Fruit fly (Drosophila melanogaster) whole organism, pupa: Measurements from ENCODE around the gene Spn38F.

Experiments
- CG10348 ChIP-seq: fragments of 200-800 bp; sonication (Bioruptor generic); IDR thresholded peaks from 2 replicates; pipeline ENCODE4 v1.3.6; 2022; ENCODE audit warnings: missing biosample characterization, missing genetic modification characterization
- CG12605 ChIP-seq: fragments of 200-800 bp; sonication (Bioruptor generic); IDR thresholded peaks from 2 replicates; pipeline ENCODE4 v1.3.6; 2022; ENCODE audit warnings: missing biosample characterization, missing genetic modification characterization
- CG13204 ChIP-seq: fragments of 200-800 bp; sonication (Bioruptor generic); optimal IDR thresholded peaks from 2 replicates; lab custom pipeline; 2018; ENCODE audit warnings: missing biosample characterization, mild to moderate bottlenecking, missing genetic modification characterization, moderate library complexity
- CG14655 ChIP-seq: fragments of 200-800 bp; sonication (Bioruptor generic); optimal IDR thresholded peaks from 3 replicates; lab custom pipeline; 2017; ENCODE audit warnings: mild to moderate bottlenecking, missing biosample characterization, missing genetic modification reagents, missing genetic modification characterization
- CG15710 ChIP-seq: fragments of 200-800 bp; sonication (Bioruptor generic); optimal IDR thresholded peaks from 2 replicates; lab custom pipeline; 2018; ENCODE audit warnings: missing biosample characterization, mild to moderate bottlenecking, missing genetic modification characterization, moderate library complexity
- CG17806 ChIP-seq: fragments of 200-800 bp; sonication (Bioruptor generic); optimal IDR thresholded peaks from 2 replicates; lab custom pipeline; 2018; ENCODE audit warnings: missing biosample characterization, mild to moderate bottlenecking, missing genetic modification characterization, moderate library complexity
- CG32121 ChIP-seq: fragments of 200-800 bp; sonication (Bioruptor generic); IDR thresholded peaks from 2 replicates; pipeline ENCODE4 v1.3.6; 2022; ENCODE audit warnings: missing biosample characterization, missing genetic modification characterization
- CG34367 ChIP-seq: fragments of 200-800 bp; sonication (Bioruptor generic); optimal IDR thresholded peaks from 2 replicates; lab custom pipeline; 2018; ENCODE audit warnings: missing biosample characterization, mild to moderate bottlenecking, missing genetic modification characterization
- CG4496 ChIP-seq: fragments of 200-800 bp; sonication (Bioruptor generic); IDR thresholded peaks from 3 replicates; pipeline ENCODE4 v1.3.6; 2022; ENCODE audit warnings: missing biosample characterization, missing genetic modification characterization
- CG8301 ChIP-seq: fragments of 200-800 bp; sonication (Bioruptor generic); optimal IDR thresholded peaks from 2 replicates; lab custom pipeline; 2018; ENCODE audit warnings: missing biosample characterization, mild to moderate bottlenecking, missing genetic modification characterization
- CG9948 ChIP-seq: fragments of 200-800 bp; sonication (Bioruptor generic); optimal IDR thresholded peaks from 2 replicates; lab custom pipeline; 2018; ENCODE audit warnings: missing biosample characterization, mild to moderate bottlenecking, missing genetic modification characterization, moderate library complexity
- D1 ChIP-seq: fragments of 200-800 bp; sonication (Bioruptor generic); optimal IDR thresholded peaks from 2 replicates; lab custom pipeline; 2018; ENCODE audit warnings: missing biosample characterization, mild to moderate bottlenecking, missing genetic modification characterization, moderate library complexity
- EcR ChIP-seq: fragments of 200-800 bp; sonication (Bioruptor generic); optimal IDR thresholded peaks from 3 replicates; lab custom pipeline; 2019; ENCODE audit warnings: missing biosample characterization, missing genetic modification characterization, mild to moderate bottlenecking, moderate library complexity, missing genetic modification reagents
- Ets98B ChIP-seq: fragments of 200-800 bp; sonication (Bioruptor generic); IDR thresholded peaks from 2 replicates; pipeline ENCODE4 v1.3.6; 2022; ENCODE audit warnings: missing biosample characterization, missing genetic modification characterization
- Pif1A ChIP-seq: fragments of 200-800 bp; sonication (Bioruptor generic); optimal IDR thresholded peaks from 3 replicates; lab custom pipeline; 2016; ENCODE audit warnings: missing biosample characterization, missing genetic modification characterization
- Pif1B ChIP-seq: fragments of 200-800 bp; sonication (Bioruptor generic); optimal IDR thresholded peaks from 3 replicates; lab custom pipeline; 2016; ENCODE audit warnings: missing biosample characterization, missing genetic modification characterization
- Snoo ChIP-seq: fragments of 200-800 bp; sonication (Bioruptor generic); optimal IDR thresholded peaks from 3 replicates; lab custom pipeline; 2017; ENCODE audit warnings: missing biosample characterization, mild to moderate bottlenecking, missing genetic modification characterization, inconsistent platforms
- fd96Ca ChIP-seq: fragments of 200-800 bp; sonication (Bioruptor generic); IDR thresholded peaks from 3 replicates; pipeline ENCODE4 v1.3.6; 2022; ENCODE audit warnings: missing biosample characterization, missing genetic modification characterization
- gl ChIP-seq: fragments of 200-800 bp; sonication (Bioruptor generic); optimal IDR thresholded peaks from 2 replicates; lab custom pipeline; 2018; ENCODE audit warnings: missing biosample characterization, mild to moderate bottlenecking, missing genetic modification characterization

Gene Spn38F

dm6 chr2L:20837885-20838284 lies at the start of gene Spn38F:
Spn38F (minus strand) TSS chr2L:20837985.
- no peak for TF ChIP-seq CG32121 (GFP tag; lab: Robert Waterston, UW)
- no peak for TF ChIP-seq CG4496 (GFP tag; lab: Robert Waterston, UW)

DNA sequence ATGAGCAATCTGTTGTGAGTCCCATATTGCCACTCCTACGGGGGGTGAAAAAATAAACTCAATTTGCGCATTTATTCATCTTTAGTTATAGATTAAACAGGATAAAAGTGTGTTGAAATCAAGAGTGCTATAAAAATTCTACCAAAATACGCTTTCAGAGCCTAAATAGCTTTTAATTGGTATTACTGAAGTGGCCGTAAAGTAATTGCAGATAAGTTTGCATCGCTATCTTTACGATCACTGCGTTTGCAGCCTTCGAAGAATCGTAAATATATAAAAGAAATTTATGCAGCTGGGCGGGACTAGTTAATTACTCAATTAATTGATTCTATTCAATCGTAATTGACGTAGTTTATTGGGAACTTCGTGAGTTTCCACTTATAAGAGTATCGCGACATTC lies 49.5 kb upstream of the Spn38F start:
- TF ChIP-seq Pif1B (GFP tag; lab: Kevin White, UChicago) (no peak), Snoo (tag; lab: Kevin White, UChicago) (no peak), CG13204 (GFP tag; lab: Kevin White, UChicago) (no peak), CG4496 (GFP tag; lab: Robert Waterston, UW) (no peak), CG12605 (GFP tag; lab: Robert Waterston, UW) (no peak), fd96Ca (GFP tag; lab: Robert Waterston, UW) (no peak), CG8301 (tag; lab: Kevin White, UChicago) (no peak), D1 (tag; lab: Kevin White, UChicago) (no peak), Ets98B (no peak), CG10348 (GFP tag; lab: Robert Waterston, UW) (no peak), CG15710 (no peak)

dm6 chr2L:20885889-20886507 lies 48.2 kb upstream of the Spn38F start:
- no peak for TF ChIP-seq Pif1B (GFP tag; lab: Kevin White, UChicago)
- no peak for TF ChIP-seq Pif1A (GFP tag; lab: Kevin White, UChicago)
- peak; percentile 6; the same call in 1 of the 3 replicates for TF ChIP-seq fd96Ca (GFP tag; lab: Robert Waterston, UW)
- TF ChIP-seq, all 21 proteins: peak for 1

- TF ChIP-seq fd96Ca (GFP tag; lab: Robert Waterston, UW) (0 out of 3 replicates have a peak, but pooled peaks have one; percentile 18), D1 (tag; lab: Kevin White, UChicago) (no peak)
Observed at dm6 chr2L:20883624-20884220, 45.9 kb upstream of the Spn38F start.

DNA sequence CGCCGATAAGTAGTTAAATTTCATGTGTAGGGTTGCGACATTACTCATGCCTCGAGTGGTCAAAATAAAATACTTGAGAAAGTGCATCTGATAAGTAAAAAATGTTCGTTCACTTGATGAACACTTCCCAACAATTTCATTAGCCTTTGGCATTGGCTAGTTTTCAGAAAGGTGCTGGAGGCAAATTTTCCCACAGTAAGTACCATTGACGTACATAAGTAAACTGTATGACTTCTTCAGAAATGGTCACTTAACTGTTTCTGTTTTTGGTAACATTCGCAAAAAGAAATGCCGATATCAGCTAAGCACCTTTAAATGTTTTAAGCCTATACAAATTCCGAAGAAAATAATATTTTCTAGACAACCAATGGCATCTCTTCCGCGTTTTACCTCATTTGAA lies 45.3 kb upstream of the Spn38F start:
- TF ChIP-seq CG14655 (no peak), CG10348 (GFP tag; lab: Robert Waterston, UW) (no peak), EcR (GFP tag; lab: Kevin White, UChicago) (no peak), Pif1A (GFP tag; lab: Kevin White, UChicago) (no peak), CG12605 (GFP tag; lab: Robert Waterston, UW) (no peak), CG13204 (GFP tag; lab: Kevin White, UChicago) (no peak), Pif1B (GFP tag; lab: Kevin White, UChicago) (no peak), CG15710 (no peak), CG34367 (no peak), CG8301 (tag; lab: Kevin White, UChicago) (no peak), D1 (tag; lab: Kevin White, UChicago) (no peak), CG9948 (tag; lab: Kevin White, UChicago) (no peak), gl (tag; lab: Kevin White, UChicago) (no peak), fd96Ca (GFP tag; lab: Robert Waterston, UW) (no peak), CG17806 (tag; lab: Kevin White, UChicago) (no peak), CG4496 (GFP tag; lab: Robert Waterston, UW) (no peak)

dm6 chr2L:20881353-20882079 lies 43.7 kb upstream of the Spn38F start:
- TF ChIP-seq gl (tag; lab: Kevin White, UChicago) = peak; percentile 51
- TF ChIP-seq CG14655 = peak; percentile 1
- TF ChIP-seq CG8301 (tag; lab: Kevin White, UChicago) = no peak
- TF ChIP-seq Pif1B (GFP tag; lab: Kevin White, UChicago) = peak; percentile 29
- no peak for TF ChIP-seq CG4496 (GFP tag; lab: Robert Waterston, UW)
- no peak for TF ChIP-seq fd96Ca (GFP tag; lab: Robert Waterston, UW)
- TF ChIP-seq, all 21 proteins: peak for 3

DNA sequence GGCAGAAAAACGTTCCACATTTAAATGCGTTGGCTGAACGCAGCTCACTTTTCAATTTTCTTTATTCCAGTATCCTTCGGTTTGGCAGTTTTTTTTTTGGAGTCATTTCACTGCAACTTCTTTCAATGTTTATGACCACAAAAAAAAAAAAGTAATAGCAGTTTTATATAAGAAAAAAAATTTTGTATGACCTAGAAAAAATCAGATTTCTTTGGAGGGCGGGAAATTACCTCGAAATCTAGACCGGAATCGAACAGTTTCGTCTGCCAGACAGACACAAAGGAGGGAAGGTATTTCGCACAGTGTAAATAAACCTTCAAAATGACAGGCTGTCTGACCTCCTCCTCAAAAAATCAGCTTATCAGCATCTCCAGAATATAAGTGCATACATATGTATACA lies 42.7 kb upstream of the Spn38F start:
- TF ChIP-seq Snoo (tag; lab: Kevin White, UChicago) = peak; percentile 38
- TF ChIP-seq Ets98B = no peak
